Fruit fly (Drosophila melanogaster) S2 (cell line): Measurements from ENCODE around the gene mus301.

ENCODE experiments used
- CG8478 ChIP-seq: fragments of >200 bp; optimal IDR thresholded peaks from 2 replicates; lab custom pipeline; 2018
- CTCF ChIP-seq, 2 experiments: fragments of >200 bp; optimal IDR thresholded peaks; 2 replicates each; lab custom pipeline; 2018

- TF ChIP-seq CG8478 (no peak), CTCF (optimal IDR thresholded peaks at IDR 0.05; lab: Kevin White, UChicago) (no peak)
Observed at dm6 chr3L:8175818-8176217, 38.2 kb downstream of the mus301 start, which contains the start of gene RecQ4.
